Fruit fly (Drosophila melanogaster): ENCODE results near the gene Oseg4.

Oseg4 gene

DNA sequence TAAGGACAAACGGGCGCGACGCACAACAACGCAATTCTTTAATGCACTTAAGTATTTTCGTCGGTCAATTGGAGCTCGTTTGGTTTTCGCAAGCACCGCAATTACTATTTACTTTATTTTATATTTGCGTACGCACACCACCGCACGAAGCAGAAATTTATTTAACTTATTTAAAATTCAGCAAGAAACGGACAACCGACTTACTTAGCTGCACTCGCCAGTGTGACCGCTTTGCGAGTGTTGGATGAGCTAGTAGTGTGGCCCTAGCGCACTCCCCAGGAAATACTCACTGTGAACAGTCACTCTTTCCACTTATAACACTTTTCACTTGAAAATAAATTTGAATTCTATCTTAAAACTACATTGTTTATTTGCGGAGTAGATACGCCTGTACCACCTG is 4.7 kb downstream of the Oseg4 start, which contains the start of gene drpr (continued):
- no peak for TF ChIP-seq Ravus (GFP tag; IDR thresholded peaks at IDR 0.05)
- TF ChIP-seq CG8290 (GFP tag; optimal IDR thresholded peaks at IDR 0.05): peak; percentile 16
- TF ChIP-seq CG8290 (tag; optimal IDR thresholded peaks at IDR 0.05): peak in 1 of 2 experiments; percentile 53
- TF ChIP-seq CG32772 (GFP tag; IDR thresholded peaks at IDR 0.05): no peak
- TF ChIP-seq HLHmδ (GFP tag; optimal IDR thresholded peaks at IDR 0.05): peak; percentile 19
- TF ChIP-seq CG33557 (GFP tag; optimal IDR thresholded peaks at IDR 0.05): peak; percentile 13
- TF ChIP-seq CG11398 (GFP tag; optimal IDR thresholded peaks at IDR 0.05): no peak
- TF ChIP-seq Sry-β (GFP tag; optimal IDR thresholded peaks at IDR 0.05): peak; percentile 48
- TF ChIP-seq Mes4 (GFP tag; optimal IDR thresholded peaks at IDR 0.05): peak; percentile 19
- no peak for TF ChIP-seq CG4328 (GFP tag; optimal IDR thresholded peaks at IDR 0.05)
- peak; percentile 61 for TF ChIP-seq vvl (GFP tag; IDR thresholded peaks at IDR 0.05)
- TF ChIP-seq unpg (GFP tag; optimal IDR thresholded peaks at IDR 0.05): peak; percentile 13
- TF ChIP-seq CG11696 (GFP tag; IDR thresholded peaks at IDR 0.05): no peak
- no peak for TF ChIP-seq al (GFP tag; IDR thresholded peaks at IDR 0.05)
- no peak for TF ChIP-seq CG8478 (optimal IDR thresholded peaks at IDR 0.05)
- peak; percentile 84 for TF ChIP-seq sens (GFP tag)
- TF ChIP-seq CG33213 (GFP tag; optimal IDR thresholded peaks at IDR 0.05): peak; percentile 47
- TF ChIP-seq odd (GFP tag; optimal IDR thresholded peaks at IDR 0.05): peak; percentile 51
- TF ChIP-seq sug (tag; optimal IDR thresholded peaks at IDR 0.05): peak; percentile 22
- TF ChIP-seq lbe (GFP tag; optimal IDR thresholded peaks at IDR 0.05): no peak
- TF ChIP-seq Awh (GFP tag; IDR thresholded peaks at IDR 0.05): no peak
- TF ChIP-seq H15 (GFP tag; IDR thresholded peaks at IDR 0.05): no peak
- no peak for TF ChIP-seq tup (GFP tag; optimal IDR thresholded peaks at IDR 0.05)
- TF ChIP-seq Doc2 (GFP tag; IDR thresholded peaks at IDR 0.05): no peak
- TF ChIP-seq CG8388 (GFP tag; optimal IDR thresholded peaks at IDR 0.05): peak; percentile 18
- no peak for TF ChIP-seq bigmax (GFP tag; optimal IDR thresholded peaks at IDR 0.05)
- TF ChIP-seq CG4707 (GFP tag; optimal IDR thresholded peaks at IDR 0.05): peak; percentile 54
- TF ChIP-seq CG4820 (GFP tag; optimal IDR thresholded peaks at IDR 0.05): no peak
- no peak for TF ChIP-seq Antp (GFP tag; optimal IDR thresholded peaks at IDR 0.05)
- TF ChIP-seq HLH3B (GFP tag; IDR thresholded peaks at IDR 0.05): no peak
- peak; percentile 43 for TF ChIP-seq nau (GFP tag; optimal IDR thresholded peaks at IDR 0.05)
- TF ChIP-seq CG16815 (GFP tag; optimal IDR thresholded peaks at IDR 0.05): no peak
- no peak for TF ChIP-seq CG4360 (GFP tag; IDR thresholded peaks at IDR 0.05)
- no peak for TF ChIP-seq crp (GFP tag; optimal IDR thresholded peaks at IDR 0.05)
- TF ChIP-seq CG11723 (GFP tag; optimal IDR thresholded peaks at IDR 0.05): no peak
- no peak for TF ChIP-seq CG6272 (GFP tag; IDR thresholded peaks at IDR 0.05)
- peak; percentile 62 for TF ChIP-seq CG7987 (GFP tag; optimal IDR thresholded peaks at IDR 0.05)
- TF ChIP-seq CG7786 (GFP tag; optimal IDR thresholded peaks at IDR 0.05): no peak
- TF ChIP-seq CG13624 (GFP tag; optimal IDR thresholded peaks at IDR 0.05): no peak
- TF ChIP-seq croc (GFP tag; conservative IDR thresholded peaks at IDR 0.05): no peak
- peak; percentile 49 for TF ChIP-seq lab (GFP tag; optimal IDR thresholded peaks at IDR 0.05)
- TF ChIP-seq CG15011 (GFP tag; optimal IDR thresholded peaks at IDR 0.05): no peak
- no peak for TF ChIP-seq Hr51 (GFP tag; optimal IDR thresholded peaks at IDR 0.05)
- TF ChIP-seq slou (GFP tag; optimal IDR thresholded peaks at IDR 0.05): no peak
- TF ChIP-seq Hmx (GFP tag; optimal IDR thresholded peaks at IDR 0.05): no peak
- no peak for TF ChIP-seq CG30431 (GFP tag; optimal IDR thresholded peaks at IDR 0.05)
- TF ChIP-seq hb (GFP tag; IDR thresholded peaks at IDR 0.05; ENCODE audit: partially characterized antibody): no peak
- TF ChIP-seq tap (tag; optimal IDR thresholded peaks at IDR 0.05): no peak
- TF ChIP-seq esg (GFP tag; conservative IDR thresholded peaks at IDR 0.05): no peak
- TF ChIP-seq Asciz (GFP tag; optimal IDR thresholded peaks at IDR 0.05): no peak
- TF ChIP-seq Nf-YB (GFP tag; optimal IDR thresholded peaks at IDR 0.05): no peak
- no peak for TF ChIP-seq CG9727 (GFP tag; optimal IDR thresholded peaks at IDR 0.05)
